Fruit fly (Drosophila melanogaster) whole organism, embryonic: ENCODE measurements around the gene Pcmt.

ENCODE experiments used
- Aef1 ChIP-seq: fragments of 200-800 bp; sonication (Bioruptor generic); IDR thresholded peaks from 3 replicates; pipeline ENCODE4 v1.3.6; 2022; ENCODE audit warnings: missing biosample characterization, missing genetic modification characterization
- C15 ChIP-seq: fragments of 200-800 bp; sonication (Bioruptor generic); IDR thresholded peaks from 3 replicates; pipeline ENCODE4 v1.3.6; 2022; ENCODE audit warnings: missing biosample characterization, missing genetic modification characterization
- CG10431 ChIP-seq: fragments of 200-800 bp; sonication (Bioruptor generic); optimal IDR thresholded peaks from 3 replicates; lab custom pipeline; 2018; ENCODE audit warnings: missing biosample characterization, mild to moderate bottlenecking, missing genetic modification characterization
- CG11398 ChIP-seq: fragments of 200-800 bp; sonication (Bioruptor generic); optimal IDR thresholded peaks from 2 replicates; lab custom pipeline; 2016; ENCODE audit warnings: missing biosample characterization, missing genetic modification characterization
- CG17829 ChIP-seq: fragments of 200-800 bp; optimal IDR thresholded peaks from 2 replicates; lab custom pipeline; 2019; ENCODE audit warnings: missing biosample characterization, mild to moderate bottlenecking, missing genetic modification characterization, moderate library complexity
- CG17912 ChIP-seq: fragments of 200-800 bp; sonication (Bioruptor generic); optimal IDR thresholded peaks from 2 replicates; lab custom pipeline; 2018; ENCODE audit warnings: missing biosample characterization, mild to moderate bottlenecking, missing genetic modification characterization
- CG2116 ChIP-seq: fragments of 200-800 bp; sonication (Bioruptor generic); optimal IDR thresholded peaks from 3 replicates; lab custom pipeline; 2018; ENCODE audit warnings: missing biosample characterization, mild to moderate bottlenecking, missing genetic modification characterization
- CG30020 ChIP-seq: fragments of 200-800 bp; optimal IDR thresholded peaks from 2 replicates; lab custom pipeline; 2019; ENCODE audit warnings: missing biosample characterization, mild to moderate bottlenecking, missing genetic modification characterization, moderate library complexity
- CG3995 ChIP-seq: fragments of 200-800 bp; sonication (Bioruptor generic); optimal IDR thresholded peaks from 3 replicates; lab custom pipeline; 2016; ENCODE audit warnings: missing biosample characterization, missing genetic modification characterization
- CG4282 ChIP-seq: fragments of 200-800 bp; sonication (Bioruptor generic); optimal IDR thresholded peaks from 2 replicates; lab custom pipeline; 2016; ENCODE audit warnings: missing biosample characterization, missing genetic modification characterization
- CG4617 ChIP-seq: fragments of 200-800 bp; sonication (Bioruptor generic); optimal IDR thresholded peaks from 3 replicates; lab custom pipeline; 2016; ENCODE audit warnings: missing biosample characterization, missing genetic modification characterization, borderline replicate concordance
- CG4730 ChIP-seq: fragments of 200-800 bp; sonication (Bioruptor generic); IDR thresholded peaks from 2 replicates; pipeline ENCODE4 v1.3.6; 2022; ENCODE audit warnings: missing biosample characterization, missing genetic modification characterization
- CG6854 ChIP-seq: fragments of 200-800 bp; sonication (Bioruptor generic); optimal IDR thresholded peaks from 3 replicates; lab custom pipeline; 2017; ENCODE audit warnings: missing biosample characterization, mild to moderate bottlenecking, missing genetic modification characterization
- CG8359 ChIP-seq: fragments of 200-800 bp; sonication (Bioruptor generic); optimal IDR thresholded peaks from 2 replicates; lab custom pipeline; 2017; ENCODE audit warnings: missing biosample characterization, mild to moderate bottlenecking, missing genetic modification characterization, borderline replicate concordance
- CG9876 ChIP-seq: fragments of 200-800 bp; sonication (Bioruptor generic); optimal IDR thresholded peaks from 2 replicates; lab custom pipeline; 2016; ENCODE audit warnings: missing biosample characterization, missing genetic modification characterization
- CTCF ChIP-seq: fragments of 200-800 bp; sonication (Bioruptor generic); optimal IDR thresholded peaks from 2 replicates; lab custom pipeline; 2017; ENCODE audit warnings: missing biosample characterization, mild to moderate bottlenecking, missing genetic modification characterization, moderate library complexity
- Camta ChIP-seq: fragments of 200-800 bp; sonication (Bioruptor generic); optimal IDR thresholded peaks from 2 replicates; lab custom pipeline; 2016; ENCODE audit warnings: missing biosample characterization, missing genetic modification characterization
- D19A ChIP-seq: fragments of 200-800 bp; optimal IDR thresholded peaks from 3 replicates; lab custom pipeline; 2019; ENCODE audit warnings: missing biosample characterization, mild to moderate bottlenecking, missing genetic modification characterization, moderate library complexity
- Dip2 ChIP-seq: fragments of 200-800 bp; sonication (Bioruptor generic); IDR thresholded peaks from 2 replicates; pipeline ENCODE4 v1.3.6; 2022; ENCODE audit warnings: missing biosample characterization, missing genetic modification characterization
- HHEX ChIP-seq: fragments of 200-800 bp; sonication (Bioruptor generic); optimal IDR thresholded peaks from 3 replicates; lab custom pipeline; 2017; ENCODE audit warnings: missing biosample characterization, mild to moderate bottlenecking, missing genetic modification characterization, missing genetic modification reagents
- Jarid2 ChIP-seq: fragments of 200-800 bp; sonication (Bioruptor generic); optimal IDR thresholded peaks from 3 replicates; lab custom pipeline; 2017; ENCODE audit warnings: mild to moderate bottlenecking, missing biosample characterization, missing genetic modification reagents, missing genetic modification characterization
- MTF-1 ChIP-seq: fragments of 200-800 bp; sonication (Bioruptor generic); optimal IDR thresholded peaks from 2 replicates; lab custom pipeline; 2018; ENCODE audit warnings: missing biosample characterization, mild to moderate bottlenecking, missing genetic modification characterization, borderline replicate concordance
- NC2β ChIP-seq: fragments of 200-800 bp; sonication (Bioruptor generic); optimal IDR thresholded peaks from 2 replicates; lab custom pipeline; 2016; ENCODE audit warnings: missing biosample characterization, missing genetic modification characterization
- Nf-YB ChIP-seq: fragments of 200-800 bp; sonication (Bioruptor generic); optimal IDR thresholded peaks from 3 replicates; lab custom pipeline; 2019; ENCODE audit warnings: missing biosample characterization, mild to moderate bottlenecking, missing genetic modification characterization, moderate library complexity
- Xrp1 ChIP-seq: fragments of 200-800 bp; sonication (Bioruptor generic); IDR thresholded peaks from 2 replicates; pipeline ENCODE4 v1.3.6; 2022; ENCODE audit warnings: missing biosample characterization, missing genetic modification characterization
- ap ChIP-seq: fragments of 200-800 bp; sonication (Bioruptor generic); IDR thresholded peaks from 2 replicates; pipeline ENCODE4 v1.3.6; 2022; ENCODE audit warnings: missing biosample characterization, missing genetic modification characterization
- ase ChIP-seq: fragments of 200-800 bp; sonication (Bioruptor generic); IDR thresholded peaks from 3 replicates; pipeline ENCODE4 v1.3.6; 2022; ENCODE audit warnings: missing biosample characterization, missing genetic modification characterization
- bbx ChIP-seq: fragments of 200-800 bp; sonication (Bioruptor generic); IDR thresholded peaks from 2 replicates; pipeline ENCODE4 v1.3.6; 2022; ENCODE audit warnings: missing biosample characterization, missing genetic modification characterization; ENCODE audit not compliant: partially characterized antibody
- bowl ChIP-seq: fragments of 200-800 bp; sonication (Bioruptor generic); IDR thresholded peaks from 2 replicates; pipeline ENCODE4 v1.3.6; 2022; ENCODE audit warnings: missing biosample characterization, missing genetic modification characterization
- cad ChIP-seq: fragments of >200 bp; optimal IDR thresholded peaks from 2 replicates; lab custom pipeline; 2017; ENCODE audit warnings: missing biosample characterization, missing genetic modification characterization
- cato ChIP-seq: fragments of 200-800 bp; sonication (Bioruptor generic); optimal IDR thresholded peaks from 2 replicates; lab custom pipeline; 2016; ENCODE audit warnings: missing biosample characterization, missing genetic modification characterization, borderline replicate concordance
- ci ChIP-seq: fragments of 200-800 bp; sonication (Bioruptor generic); IDR thresholded peaks from 3 replicates; pipeline ENCODE4 v1.3.6; 2022; ENCODE audit warnings: missing biosample characterization, missing genetic modification characterization
- croc ChIP-seq: fragments of 200-800 bp; sonication (Bioruptor generic); conservative IDR thresholded peaks from 3 replicates; pipeline ENCODE4 v1.3.6; 2022; ENCODE audit warnings: missing biosample characterization, missing genetic modification characterization
- crp ChIP-seq, 2 experiments: fragments of 200-800 bp; sonication (Bioruptor generic); optimal IDR thresholded peaks; 2 replicates in 1 of 2; 3 replicates in 1 of 2; lab custom pipeline; 2017; ENCODE audit warnings: missing biosample characterization in 2 of 2, missing genetic modification characterization in 2 of 2, mild to moderate bottlenecking in 1 of 2, moderate library complexity in 1 of 2
- danr ChIP-seq: fragments of 200-800 bp; sonication (Bioruptor generic); IDR thresholded peaks from 2 replicates; pipeline ENCODE4 v1.3.6; 2022; ENCODE audit warnings: missing biosample characterization, missing genetic modification characterization
- dmrt11E ChIP-seq: fragments of 200-800 bp; sonication (Bioruptor generic); optimal IDR thresholded peaks from 3 replicates; lab custom pipeline; 2018; ENCODE audit warnings: missing biosample characterization, mild to moderate bottlenecking, missing genetic modification characterization, moderate library complexity
- emc ChIP-seq: fragments of 200-800 bp; sonication (Bioruptor generic); optimal IDR thresholded peaks from 2 replicates; lab custom pipeline; 2016; ENCODE audit warnings: missing biosample characterization, missing genetic modification characterization
- ems ChIP-seq: fragments of 200-800 bp; sonication (Bioruptor generic); optimal IDR thresholded peaks from 3 replicates; lab custom pipeline; 2016; ENCODE audit warnings: missing biosample characterization, missing genetic modification characterization
- gt ChIP-seq: fragments of 200-800 bp; sonication (Bioruptor generic); IDR thresholded peaks from 2 replicates; pipeline ENCODE4 v1.3.6; 2022; ENCODE audit warnings: missing biosample characterization, missing genetic modification characterization
- her ChIP-seq: fragments of 200-800 bp; sonication (Bioruptor generic); optimal IDR thresholded peaks from 2 replicates; lab custom pipeline; 2016; ENCODE audit warnings: missing biosample characterization, missing genetic modification characterization
- hkb ChIP-seq, 2 experiments: fragments of 200-800 bp in 1 of 2; fragments of >200 bp in 1 of 2; sonication (Bioruptor generic) in 1 of 2; IDR thresholded peaks in 1 of 2; optimal IDR thresholded peaks in 1 of 2; 2 replicates each; pipeline versions ENCODE4 v1.3.6 to Lab custom; 2017 to 2022; ENCODE audit warnings: missing biosample characterization in 1 of 2, missing genetic modification characterization in 1 of 2
- insv ChIP-seq, 2 experiments: fragments of 200-800 bp; sonication (Bioruptor generic); optimal IDR thresholded peaks; 3 replicates each; lab custom pipeline; 2016 to 2018; ENCODE audit warnings: missing biosample characterization in 2 of 2, missing genetic modification characterization in 2 of 2
- kay ChIP-seq: fragments of 200-800 bp; sonication (Bioruptor generic); optimal IDR thresholded peaks from 2 replicates; lab custom pipeline; 2016; ENCODE audit warnings: missing biosample characterization, missing genetic modification characterization
- pum ChIP-seq: fragments of 200-800 bp; sonication (Bioruptor generic); optimal IDR thresholded peaks from 2 replicates; lab custom pipeline; 2016; ENCODE audit warnings: missing biosample characterization, missing genetic modification characterization
- rib ChIP-seq: fragments of 200-800 bp; sonication (Bioruptor generic); IDR thresholded peaks from 2 replicates; pipeline ENCODE4 v1.3.6; 2022; ENCODE audit warnings: missing biosample characterization, missing genetic modification characterization
- run ChIP-seq: fragments of 200-800 bp; sonication (Bioruptor generic); optimal IDR thresholded peaks from 3 replicates; lab custom pipeline; 2018; ENCODE audit warnings: missing biosample characterization, mild to moderate bottlenecking, missing genetic modification characterization
- seq ChIP-seq: fragments of 200-800 bp; sonication (Bioruptor generic); IDR thresholded peaks from 2 replicates; pipeline ENCODE4 v1.3.6; 2022; ENCODE audit warnings: missing biosample characterization, missing genetic modification characterization
- stc ChIP-seq: fragments of 200-800 bp; sonication (Bioruptor generic); IDR thresholded peaks from 2 replicates; pipeline ENCODE4 v1.3.6; 2022; ENCODE audit warnings: missing biosample characterization, missing genetic modification characterization
- tio ChIP-seq: fragments of 200-800 bp; sonication (Bioruptor generic); optimal IDR thresholded peaks from 2 replicates; lab custom pipeline; 2017; ENCODE audit warnings: missing biosample characterization, missing genetic modification characterization, inconsistent platforms
- vvl ChIP-seq: fragments of 200-800 bp; sonication (Bioruptor generic); IDR thresholded peaks from 2 replicates; pipeline ENCODE4 v1.3.6; 2022; ENCODE audit warnings: missing biosample characterization, missing genetic modification characterization
- yki ChIP-seq: fragments of >200 bp; optimal IDR thresholded peaks from 3 replicates; lab custom pipeline; 2018
- z ChIP-seq: fragments of 200-800 bp; sonication (Bioruptor generic); IDR thresholded peaks from 3 replicates; pipeline ENCODE4 v1.3.6; 2022; ENCODE audit warnings: missing biosample characterization, missing genetic modification characterization

The Pcmt gene

DNA sequence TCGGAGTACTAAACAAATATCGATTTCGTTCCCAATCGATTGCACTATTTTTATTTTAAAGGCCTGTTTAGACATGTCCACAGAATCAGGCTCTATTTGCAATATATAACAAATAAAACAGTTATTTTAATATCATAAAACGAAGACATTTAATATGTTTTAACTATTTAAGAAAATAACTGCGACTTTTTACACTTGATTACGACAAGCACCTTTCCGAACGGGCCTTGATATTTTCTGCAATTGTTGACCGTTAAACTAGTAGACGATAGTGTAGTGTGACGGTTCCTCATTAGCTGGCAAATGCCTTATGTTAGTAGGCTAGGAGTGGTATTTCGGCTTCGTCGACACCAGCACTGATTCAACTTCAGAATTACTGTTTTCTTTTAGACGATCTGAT is 14.5 kb upstream of the Pcmt start, which contains the start of the genes CG2931 and Rheb (continued):
- peak; percentile 83 for TF ChIP-seq CG2116 (GFP tag; lab: Kevin White, UChicago)
- TF ChIP-seq CG4282: no peak
- peak; percentile 47; the same call in 2 of the 3 replicates for TF ChIP-seq ase (GFP tag; lab: Robert Waterston, UW)
- no peak for TF ChIP-seq MTF-1 (GFP tag; lab: Kevin White, UChicago)
- TF ChIP-seq CG11398: no peak
- TF ChIP-seq CG8359: no peak
- no peak for TF ChIP-seq rib (GFP tag; lab: Robert Waterston, UW)
- peak; percentile 53 for TF ChIP-seq CG3995 (GFP tag; lab: Kevin White, UChicago)
- TF ChIP-seq CTCF (GFP tag; lab: Kevin White, UChicago): peak; percentile 27
- TF ChIP-seq D19A (tag; lab: Kevin White, UChicago): peak; percentile 48
- TF ChIP-seq z (GFP tag; lab: Robert Waterston, UW): no peak
- TF ChIP-seq crp (GFP tag; optimal IDR thresholded peaks at IDR 0.05; lab: Kevin White, UChicago): peak in 1 of 2 experiments; percentile 55
- 0 out of 3 replicates have a peak, but pooled peaks have one; percentile 27 for TF ChIP-seq ci (GFP tag; lab: Robert Waterston, UW)
- TF ChIP-seq bowl: no peak
- TF ChIP-seq her: no peak
- TF ChIP-seq croc (GFP tag; lab: Robert Waterston, UW): peak; percentile 30; the same call in 1 of the 3 replicates
- no peak for TF ChIP-seq CG6854
- no peak for TF ChIP-seq gt
- TF ChIP-seq NC2β: peak; percentile 38
- peak in 1 of 2 experiments; percentile 59 for TF ChIP-seq insv (GFP tag; optimal IDR thresholded peaks at IDR 0.05; lab: Kevin White, UChicago)
- peak; percentile 83 for TF ChIP-seq CG17829 (tag; lab: Kevin White, UChicago)
- TF ChIP-seq CG30020: peak; percentile 97
- peak; percentile 53 for TF ChIP-seq pum
- peak; percentile 51 for TF ChIP-seq kay (GFP tag; lab: Kevin White, UChicago)
- no peak for TF ChIP-seq run (tag; lab: Kevin White, UChicago)
- 0 out of 2 replicates have a peak, but pooled peaks have one; percentile 47 for TF ChIP-seq seq (GFP tag; lab: Robert Waterston, UW)
- TF ChIP-seq CG9876 (GFP tag; lab: Kevin White, UChicago): no peak
- no peak for TF ChIP-seq tio (GFP tag; lab: Kevin White, UChicago)
- peak; percentile 39; the same call in 1 of the 2 replicates for TF ChIP-seq stc (GFP tag; lab: Robert Waterston, UW)
- no peak for TF ChIP-seq cad (GFP tag; lab: Kevin White, UChicago)
- TF ChIP-seq Nf-YB: peak; percentile 43
- TF ChIP-seq Jarid2: no peak
- TF ChIP-seq yki (lab: Kevin White, UChicago): no peak
- peak; percentile 51 for TF ChIP-seq Camta
- TF ChIP-seq bbx: peak; percentile 69
- TF ChIP-seq ap (GFP tag; lab: Robert Waterston, UW): peak; percentile 42; the same call in 1 of the 2 replicates
- TF ChIP-seq CG4730 (GFP tag; lab: Robert Waterston, UW): peak; percentile 31; the same call in 1 of the 2 replicates
- TF ChIP-seq C15 (GFP tag; lab: Robert Waterston, UW): no peak
- peak; percentile 81 for TF ChIP-seq Xrp1 (GFP tag; lab: Robert Waterston, UW)
- TF ChIP-seq danr: peak; percentile 36; the same call in 1 of the 2 replicates
- no peak for TF ChIP-seq emc (GFP tag; lab: Kevin White, UChicago)
- peak; percentile 16 for TF ChIP-seq CG10431
- peak; percentile 74 for TF ChIP-seq vvl (GFP tag; lab: Robert Waterston, UW)
- TF ChIP-seq hkb (optimal IDR thresholded peaks at IDR 0.05; lab: Kevin White, UChicago): no peak
- peak; percentile 68 for TF ChIP-seq hkb (GFP tag; IDR thresholded peaks at IDR 0.05; lab: Robert Waterston, UW)
- TF ChIP-seq CG17912 (GFP tag; lab: Kevin White, UChicago): no peak
- TF ChIP-seq dmrt11E (tag; lab: Kevin White, UChicago): peak; percentile 64
- no peak for TF ChIP-seq Dip2 (GFP tag; lab: Robert Waterston, UW)
- TF ChIP-seq cato (GFP tag; lab: Kevin White, UChicago): no peak
- TF ChIP-seq ems (GFP tag; lab: Kevin White, UChicago): peak; percentile 45
- peak; percentile 87 for TF ChIP-seq CG4617
- peak; percentile 27 for TF ChIP-seq HHEX (GFP tag; lab: Kevin White, UChicago)
- TF ChIP-seq Aef1: peak; percentile 65; the same call in 2 of the 3 replicates
